Worm (Caenorhabditis elegans) whole organism, young adult: ENCODE data around the gene mltn-1.

Experiments
- cebp-1 ChIP-seq, 2 experiments: fragments of 200-800 bp in 1 of 2; sonication (Bioruptor generic) in 1 of 2; sonication (generic microtip) in 1 of 2; IDR thresholded peaks in 1 of 2; optimal IDR thresholded peaks in 1 of 2; 2 replicates each; pipeline versions ENCODE4 v1.3.6 to Lab custom; 2017 to 2022; ENCODE audit warnings: missing compliant biosample characterization in 2 of 2, missing genetic modification characterization in 2 of 2, mild to moderate bottlenecking in 1 of 2, missing genetic modification reagents in 1 of 2, moderate library complexity in 1 of 2
- let-526 ChIP-seq: fragments of 200-800 bp; sonication (Bioruptor generic); IDR thresholded peaks from 2 replicates; pipeline ENCODE4 v1.3.6; 2022; ENCODE audit warnings: missing genetic modification reagents, missing genetic modification characterization, missing compliant biosample characterization
- lsl-1 ChIP-seq: fragments of 200-800 bp; sonication (Bioruptor generic); optimal IDR thresholded peaks from 2 replicates; lab custom pipeline; 2018; ENCODE audit warnings: mild to moderate bottlenecking, missing genetic modification characterization, moderate library complexity, missing compliant biosample characterization
- nhr-179 ChIP-seq: sonication (generic microtip); optimal IDR thresholded peaks from 2 replicates; lab custom pipeline; 2016; ENCODE audit warnings: mild to moderate bottlenecking, missing genetic modification characterization, missing compliant biosample characterization
- pha-4 ChIP-seq: fragments of 150-350 bp; sonication (generic microtip); optimal IDR thresholded peaks from 2 replicates; lab custom pipeline; 2014; ENCODE audit warnings: missing biosample characterization, missing genetic modification reagents, missing genetic modification characterization
- rec-8 ChIP-seq, 2 experiments: sonication (generic microtip); optimal IDR thresholded peaks; 2 replicates each; lab custom pipeline; 2016; ENCODE audit warnings: mild to moderate bottlenecking in 2 of 2, missing genetic modification characterization in 2 of 2, missing genetic modification reagents in 2 of 2, missing genotype in 2 of 2, missing biosample characterization in 1 of 2, missing compliant biosample characterization in 1 of 2, moderate library complexity in 1 of 2
- repo-1 ChIP-seq: sonication (generic microtip); optimal IDR thresholded peaks from 2 replicates; lab custom pipeline; 2017; ENCODE audit warnings: mild to moderate bottlenecking, missing genetic modification characterization, missing compliant biosample characterization

DNA sequence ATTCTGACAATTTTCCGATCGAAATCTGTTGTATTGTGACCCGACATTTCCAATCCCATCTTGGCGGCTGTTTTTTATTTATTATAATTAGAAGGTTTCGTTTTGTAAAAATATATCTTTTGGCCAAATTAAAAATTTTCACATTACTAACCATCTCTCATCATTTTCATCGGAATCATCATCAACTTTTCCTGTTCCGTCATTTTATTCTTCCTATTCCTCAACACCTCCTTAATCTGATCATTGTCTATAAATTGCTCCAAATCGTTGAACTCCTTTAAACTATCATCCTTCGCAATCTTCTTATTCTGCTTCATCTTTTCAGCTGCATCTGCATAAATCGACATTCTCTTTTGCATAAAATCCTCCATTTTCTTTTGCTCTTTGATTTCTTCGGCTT lies 2.7 kb downstream of the mltn-1 start:
- no peak for TF ChIP-seq cebp-1 (GFP tag; IDR thresholded peaks at IDR 0.05; lab: Robert Waterston, UW)
- TF ChIP-seq cebp-1 (tag; optimal IDR thresholded peaks at IDR 0.05; lab: Kevin White, UChicago): no peak
- TF ChIP-seq nhr-179 (tag; lab: Kevin White, UChicago): no peak
- no peak for TF ChIP-seq let-526 (GFP tag; lab: Robert Waterston, UW)
- TF ChIP-seq repo-1 (tag; lab: Kevin White, UChicago): no peak
- no peak for TF ChIP-seq lsl-1
- TF ChIP-seq pha-4: no peak
- TF ChIP-seq rec-8 (tag; optimal IDR thresholded peaks at IDR 0.05; lab: Kevin White, UChicago): no peak
